Worm (Caenorhabditis elegans): ENCODE measurements around the gene lin-23.

Gene lin-23

DNA sequence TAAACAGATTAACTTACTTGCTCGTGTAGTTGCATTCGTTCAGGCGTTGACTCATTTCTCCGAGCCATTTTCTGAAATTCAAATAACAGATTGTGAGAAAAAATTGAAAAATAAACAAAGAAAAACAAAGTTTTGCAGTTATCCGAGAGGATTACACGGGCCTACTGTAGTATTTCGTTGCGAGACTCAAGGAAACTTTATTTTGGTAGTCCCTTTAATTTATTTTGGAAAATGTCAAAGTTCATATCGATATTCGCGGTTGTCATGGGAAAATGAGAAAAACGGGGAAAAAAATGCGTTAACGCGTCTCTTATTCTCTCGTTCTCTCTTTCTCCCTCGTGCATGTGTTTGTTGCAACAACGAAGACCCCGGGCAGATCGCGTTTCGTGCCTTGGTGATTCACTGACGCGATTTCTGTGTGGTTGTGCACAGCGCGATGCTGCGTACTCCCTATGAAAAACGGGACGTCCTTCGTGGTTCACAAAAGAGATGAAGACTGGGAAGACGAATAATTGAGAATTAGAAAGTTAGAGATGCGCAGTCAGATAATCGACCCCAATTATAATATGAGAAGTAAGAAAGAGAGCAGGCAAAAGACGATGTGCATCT lies 39.8 kb upstream of the lin-23 start, which contains the start of gene set-4 (continued):
- no peak for TF ChIP-seq snpc-1.3 (tag; optimal IDR thresholded peaks at IDR 0.05; ENCODE audit: insufficient read depth)
- TF ChIP-seq aptf-3 (GFP tag; IDR thresholded peaks at IDR 0.05) = 0 out of 2 replicates have a peak, but pooled peaks have one; percentile 26
- no peak for TF ChIP-seq Y95B8A.8 (GFP tag; IDR thresholded peaks at IDR 0.05)
- TF ChIP-seq dpff-1 (tag; optimal IDR thresholded peaks at IDR 0.05) = no peak
- peak; percentile 86 for TF ChIP-seq pbrm-1 (GFP tag; IDR thresholded peaks at IDR 0.05)
- TF ChIP-seq F55B11.4 (tag; optimal IDR thresholded peaks at IDR 0.05; ENCODE audit: borderline replicate concordance, insufficient read depth) = no peak
- TF ChIP-seq dox-1 (GFP tag; IDR thresholded peaks at IDR 0.05) = peak; percentile 93
- no peak for TF ChIP-seq snpc-3.4 (tag; optimal IDR thresholded peaks at IDR 0.05)
- 0 out of 2 replicates have a peak, but pooled peaks have one; percentile 37 for TF ChIP-seq attf-3 (GFP tag; conservative IDR thresholded peaks at IDR 0.05)
- no peak for TF ChIP-seq F49E8.2 (tag; optimal IDR thresholded peaks at IDR 0.05; ENCODE audit: insufficient read depth)
- TF ChIP-seq nhr-120 (GFP tag; IDR thresholded peaks at IDR 0.05) = no peak
- no peak for TF ChIP-seq Y56A3A.18 (GFP tag; IDR thresholded peaks at IDR 0.05)
- peak; percentile 85 for TF ChIP-seq ztf-26 (tag; optimal IDR thresholded peaks at IDR 0.05)
- TF ChIP-seq sea-2 (GFP tag; IDR thresholded peaks at IDR 0.05) = no peak
- TF ChIP-seq lin-54 (GFP tag; optimal IDR thresholded peaks at IDR 0.05) = peak; percentile 78
- TF ChIP-seq athp-1 (tag; optimal IDR thresholded peaks at IDR 0.05) = peak; percentile 38
- peak; percentile 4 for TF ChIP-seq snpc-4 (GFP tag; optimal IDR thresholded peaks at IDR 0.05)
- TF ChIP-seq snpc-4 (tag; optimal IDR thresholded peaks at IDR 0.05) = peak; percentile 6 to 81 (median 64)
- TF ChIP-seq madf-8 (GFP tag; conservative IDR thresholded peaks at IDR 0.05) = peak; percentile 30; the same call in 1 of the 2 replicates
- no peak for TF ChIP-seq mes-4 (tag; optimal IDR thresholded peaks at IDR 0.05)
- peak; percentile 85 for TF ChIP-seq F23B12.7 (tag; optimal IDR thresholded peaks at IDR 0.05; ENCODE audit: insufficient read depth)
- no peak for TF ChIP-seq aptf-2 (GFP tag; conservative IDR thresholded peaks at IDR 0.05)
- TF ChIP-seq F37B4.10 (GFP tag; IDR thresholded peaks at IDR 0.05) = no peak
- no peak for TF ChIP-seq fkh-3 (tag; optimal IDR thresholded peaks at IDR 0.05)
- peak; percentile 68 for TF ChIP-seq madf-10 (tag; optimal IDR thresholded peaks at IDR 0.05)
- no peak for TF ChIP-seq ccch-3 (GFP tag; optimal IDR thresholded peaks at IDR 0.05)
- no peak for TF ChIP-seq akir-1 (GFP tag; optimal IDR thresholded peaks at IDR 0.05)
- TF ChIP-seq pha-4 (tag; optimal IDR thresholded peaks at IDR 0.05) = no peak
- no peak for TF ChIP-seq cebp-2 (GFP tag; IDR thresholded peaks at IDR 0.05)
- peak; percentile 2 for TF ChIP-seq unc-130 (GFP tag; optimal IDR thresholded peaks at IDR 0.05)
- peak; percentile 84 for TF ChIP-seq ekl-4 (GFP tag; IDR thresholded peaks at IDR 0.05)
- peak; percentile 60; the same call in 1 of the 2 replicates for TF ChIP-seq lir-1 (GFP tag; conservative IDR thresholded peaks at IDR 0.05)
- peak; percentile 97 for TF ChIP-seq nhr-80 (tag; optimal IDR thresholded peaks at IDR 0.05)
- no peak for TF ChIP-seq rpc-1 (optimal IDR thresholded peaks at IDR 0.05)
- TF ChIP-seq rpc-1 (tag; optimal IDR thresholded peaks at IDR 0.05) = no peak
- peak; percentile 53 to 72 for TF ChIP-seq let-607 (tag; optimal IDR thresholded peaks at IDR 0.05)
- no peak for TF ChIP-seq snpc-1.1 (tag; optimal IDR thresholded peaks at IDR 0.05; ENCODE audit: insufficient read depth)
- TF ChIP-seq efl-1 (GFP tag; optimal IDR thresholded peaks at IDR 0.05) = peak; percentile 58
- no peak for TF ChIP-seq T26A5.8 (tag; optimal IDR thresholded peaks at IDR 0.05)
- no peak; the same call in 1 of the 2 replicates for TF ChIP-seq B0019.2 (GFP tag; conservative IDR thresholded peaks at IDR 0.05)
- TF ChIP-seq ZK185.1 (tag; optimal IDR thresholded peaks at IDR 0.05; ENCODE audit: poor library complexity, severe bottlenecking) = peak; percentile 68
- no peak for TF ChIP-seq hlh-12 (tag; optimal IDR thresholded peaks at IDR 0.05)
- no peak for TF ChIP-seq D2030.7 (GFP tag; IDR thresholded peaks at IDR 0.05)
- no peak for TF ChIP-seq unc-62 (GFP tag; optimal IDR thresholded peaks at IDR 0.05)
- TF ChIP-seq sptf-2 (GFP tag; optimal IDR thresholded peaks at IDR 0.05) = no peak
- TF ChIP-seq die-1 (tag; optimal IDR thresholded peaks at IDR 0.05) = no peak
- no peak for TF ChIP-seq Y53F4B.3 (GFP tag; IDR thresholded peaks at IDR 0.05)

Measured in whole organism, young adult.